Fruit fly (Drosophila melanogaster) whole organism, embryonic: ENCODE measurements around the gene yellow-e2.

Experiments
- Ada2b ChIP-seq: fragments of 200-800 bp; sonication (Bioruptor generic); IDR thresholded peaks from 2 replicates; pipeline ENCODE4 v1.3.6; 2022; ENCODE audit warnings: missing biosample characterization, missing genetic modification characterization
- CG13296 ChIP-seq: fragments of 200-800 bp; sonication (Bioruptor generic); optimal IDR thresholded peaks from 3 replicates; lab custom pipeline; 2018; ENCODE audit warnings: missing biosample characterization, mild to moderate bottlenecking, missing genetic modification characterization
- CG14050 ChIP-seq: fragments of 200-800 bp; sonication (Bioruptor generic); IDR thresholded peaks from 3 replicates; pipeline ENCODE4 v1.3.6; 2022; ENCODE audit warnings: missing biosample characterization, missing genetic modification characterization
- CG7556 ChIP-seq: fragments of 200-800 bp; sonication (Bioruptor generic); optimal IDR thresholded peaks from 2 replicates; lab custom pipeline; 2017; ENCODE audit warnings: missing biosample characterization, mild to moderate bottlenecking, missing genetic modification characterization
- HLH4C ChIP-seq: fragments of 200-800 bp; sonication (Bioruptor generic); IDR thresholded peaks from 3 replicates; pipeline ENCODE4 v1.3.6; 2022; ENCODE audit warnings: missing biosample characterization, missing genetic modification characterization; ENCODE audit not compliant: partially characterized antibody
- Mes4 ChIP-seq: fragments of 200-800 bp; sonication (Bioruptor generic); optimal IDR thresholded peaks from 2 replicates; lab custom pipeline; 2016; ENCODE audit warnings: missing biosample characterization, missing genetic modification characterization
- Rx ChIP-seq: fragments of 200-800 bp; sonication (Bioruptor generic); IDR thresholded peaks from 2 replicates; pipeline ENCODE4 v1.3.6; 2022; ENCODE audit warnings: missing biosample characterization, missing genetic modification characterization
- cg ChIP-seq: fragments of 200-800 bp; sonication (Bioruptor generic); optimal IDR thresholded peaks from 3 replicates; lab custom pipeline; 2019; ENCODE audit warnings: missing biosample characterization, mild to moderate bottlenecking, missing genetic modification characterization, moderate library complexity
- crol ChIP-seq: fragments of 200-800 bp; sonication (Bioruptor generic); IDR thresholded peaks from 2 replicates; pipeline ENCODE4 v1.3.6; 2022; ENCODE audit warnings: missing biosample characterization, missing genetic modification characterization
- gem ChIP-seq: fragments of 200-800 bp; sonication (Bioruptor generic); optimal IDR thresholded peaks from 2 replicates; lab custom pipeline; 2019; ENCODE audit warnings: missing biosample characterization, mild to moderate bottlenecking, missing genetic modification characterization, moderate library complexity
- lilli ChIP-seq: fragments of 200-800 bp; sonication (Bioruptor generic); optimal IDR thresholded peaks from 3 replicates; lab custom pipeline; 2016; ENCODE audit warnings: missing biosample characterization, missing genetic modification characterization
- p53 ChIP-seq: fragments of 200-800 bp; sonication (Bioruptor generic); optimal IDR thresholded peaks from 2 replicates; lab custom pipeline; 2016; ENCODE audit warnings: missing biosample characterization, missing genetic modification characterization
- slou ChIP-seq: fragments of 200-800 bp; sonication (Bioruptor generic); optimal IDR thresholded peaks from 3 replicates; lab custom pipeline; 2016; ENCODE audit warnings: missing biosample characterization, missing genetic modification characterization
- usp ChIP-seq: fragments of >200 bp; optimal IDR thresholded peaks from 2 replicates; lab custom pipeline; 2017; ENCODE audit warnings: missing biosample characterization, missing genetic modification characterization

dm6 chr3R:13397535-13397934, 9.3 kb downstream of the yellow-e2 start, which contains the start of gene CG14377:
- no peak for TF ChIP-seq cg (GFP tag; lab: Kevin White, UChicago)
- no peak for TF ChIP-seq crol (GFP tag; lab: Robert Waterston, UW)
- no peak for TF ChIP-seq CG13296 (GFP tag; lab: Kevin White, UChicago)
- TF ChIP-seq gem (tag; lab: Kevin White, UChicago): no peak
- no peak for TF ChIP-seq Ada2b
- TF ChIP-seq Rx (GFP tag; lab: Robert Waterston, UW): no peak
- no peak for TF ChIP-seq HLH4C (GFP tag; lab: Robert Waterston, UW)
- no peak for TF ChIP-seq lilli (GFP tag; lab: Kevin White, UChicago)
- no peak for TF ChIP-seq usp
- TF ChIP-seq CG7556: no peak
- no peak for TF ChIP-seq CG14050 (GFP tag; lab: Robert Waterston, UW)
- TF ChIP-seq Mes4 (GFP tag; lab: Kevin White, UChicago): no peak
- TF ChIP-seq slou (GFP tag; lab: Kevin White, UChicago): no peak
- no peak for TF ChIP-seq p53 (GFP tag; lab: Kevin White, UChicago)
